Worm (Caenorhabditis elegans): ENCODE data around the gene irld-14.

ce11 chrV:15013328-15013727 lies 17.0 kb downstream of the irld-14 start:
- no peak for TF ChIP-seq dao-5 (tag; optimal IDR thresholded peaks at IDR 0.05)
- TF ChIP-seq him-1 (tag; optimal IDR thresholded peaks at IDR 0.05) = no peak
- TF ChIP-seq W03F9.2 (tag; optimal IDR thresholded peaks at IDR 0.05) = no peak
